Worm (Caenorhabditis elegans) whole organism, midembryonic: ENCODE measurements around the gene srv-8.

Source experiments
- T22C8.4 ChIP-seq: fragments of 200-800 bp; sonication (Bioruptor generic); IDR thresholded peaks from 2 replicates; pipeline ENCODE4 v1.3.6; 2022; ENCODE audit warnings: missing genetic modification characterization, missing compliant biosample characterization
- cog-1 ChIP-seq: sonication (generic microtip); optimal IDR thresholded peaks from 2 replicates; lab custom pipeline; 2016; ENCODE audit warnings: missing genetic modification characterization, missing compliant biosample characterization
- flt-1 ChIP-seq: fragments of 200-800 bp; sonication (Bioruptor generic); IDR thresholded peaks from 2 replicates; pipeline ENCODE4 v1.3.6; 2022; ENCODE audit warnings: missing genetic modification characterization, missing compliant biosample characterization
- klf-2 ChIP-seq: fragments of 200-800 bp; sonication (Bioruptor generic); conservative IDR thresholded peaks from 2 replicates; pipeline ENCODE4 v1.3.6; 2022; ENCODE audit warnings: missing genetic modification reagents, missing genetic modification characterization, missing compliant biosample characterization
- med-1 ChIP-seq: sonication (generic microtip); optimal IDR thresholded peaks from 2 replicates; lab custom pipeline; 2017; ENCODE audit warnings: missing genetic modification characterization, mild to moderate bottlenecking, missing compliant biosample characterization, antibody characterized with exemption, missing genetic modification reagents; ENCODE audit not compliant: insufficient read depth
- ref-1 ChIP-seq: fragments of 200-800 bp; sonication (Bioruptor generic); conservative IDR thresholded peaks from 2 replicates; pipeline ENCODE4 v1.3.6; 2022; ENCODE audit warnings: missing genetic modification reagents, missing genetic modification characterization, missing compliant biosample characterization
- tab-1 ChIP-seq: fragments of 200-800 bp; sonication (Bioruptor generic); IDR thresholded peaks from 2 replicates; pipeline ENCODE4 v1.3.6; 2022; ENCODE audit warnings: missing genetic modification characterization, missing compliant biosample characterization
- ztf-23 ChIP-seq: fragments of 200-800 bp; sonication (Bioruptor generic); IDR thresholded peaks from 2 replicates; pipeline ENCODE4 v1.3.6; 2022; ENCODE audit warnings: missing genetic modification reagents, missing genetic modification characterization, missing compliant biosample characterization

ce11 chrV:13388961-13389360 is 31.6 kb downstream of the srv-8 start:
- no peak for TF ChIP-seq klf-2 (GFP tag; lab: Robert Waterston, UW)
- no peak for TF ChIP-seq cog-1 (tag; lab: Kevin White, UChicago)
- no peak for TF ChIP-seq T22C8.4 (GFP tag; lab: Robert Waterston, UW)
- no peak for TF ChIP-seq ref-1 (GFP tag; lab: Robert Waterston, UW)
- TF ChIP-seq tab-1, result no peak
- TF ChIP-seq flt-1 (GFP tag; lab: Robert Waterston, UW), result no peak
- no peak for TF ChIP-seq med-1 (GFP tag; lab: Kevin White, UChicago)
- no peak for TF ChIP-seq ztf-23 (GFP tag; lab: Robert Waterston, UW)
